Worm (Caenorhabditis elegans): Measurements from ENCODE around the gene arp-6.

- TF ChIP-seq snpc-4 (GFP tag; optimal IDR thresholded peaks at IDR 0.05) (no peak), snpc-4 (tag; optimal IDR thresholded peaks at IDR 0.05) (no peak), rcor-1 (GFP tag; IDR thresholded peaks at IDR 0.05) (no peak)
These were observed 30.2 kb downstream of the arp-6 start for ce11 chrII:8006962-8007361.
